Worm (Caenorhabditis elegans): Measurements from ENCODE around the gene dcr-1.
A peak's percentile ranks its signal among the peaks of the same experiment; 100 is the strongest.

dcr-1 gene

DNA sequence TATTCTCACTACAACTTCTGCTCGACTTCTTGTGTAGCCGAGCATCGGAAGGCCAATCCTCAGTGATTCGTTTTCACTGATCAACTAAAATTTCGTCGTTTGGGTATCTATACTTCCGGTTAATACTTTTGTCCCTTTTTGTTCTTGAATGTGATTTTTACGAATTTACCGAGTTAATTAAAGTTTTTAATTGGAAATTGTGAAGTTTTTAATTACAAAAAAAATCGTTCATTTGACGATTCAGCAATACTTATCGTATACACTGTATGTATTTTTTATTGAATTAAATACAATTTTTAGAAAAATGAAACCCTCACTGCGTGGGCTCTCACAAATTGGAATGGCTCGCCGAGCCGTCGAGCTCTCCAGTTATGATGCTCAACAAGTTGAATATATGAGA is 11.3 kb upstream of the dcr-1 start, which contains the start of gene idi-1:
TSS of gene idi-1 (plus strand) at position 301 of the 400 bp plus-strand sequence.
- TF ChIP-seq nhr-2 (tag; optimal IDR thresholded peaks at IDR 0.05), result no peak
- no peak for TF ChIP-seq mls-2 (tag; optimal IDR thresholded peaks at IDR 0.05)
- no peak for TF ChIP-seq sptf-1 (tag; optimal IDR thresholded peaks at IDR 0.05)
- no peak for TF ChIP-seq mab-5 (tag; optimal IDR thresholded peaks at IDR 0.05)
- no peak for TF ChIP-seq cnd-1 (tag; optimal IDR thresholded peaks at IDR 0.05)
- TF ChIP-seq ceh-83 (GFP tag; optimal IDR thresholded peaks at IDR 0.05), result no peak
- TF ChIP-seq lin-32 (GFP tag; optimal IDR thresholded peaks at IDR 0.05), result no peak
- TF ChIP-seq bed-3 (GFP tag; optimal IDR thresholded peaks at IDR 0.05), result no peak
- no peak for TF ChIP-seq M03D4.4 (tag; optimal IDR thresholded peaks at IDR 0.05)
- TF ChIP-seq lsy-2 (tag; optimal IDR thresholded peaks at IDR 0.05), result no peak
- TF ChIP-seq pha-4 (tag; optimal IDR thresholded peaks at IDR 0.05), result no peak
- no peak for TF ChIP-seq ztf-11 (tag; optimal IDR thresholded peaks at IDR 0.05)
- no peak for TF ChIP-seq blmp-1 (tag; optimal IDR thresholded peaks at IDR 0.05)
- no peak for TF ChIP-seq drap-1 (GFP tag; optimal IDR thresholded peaks at IDR 0.05)
- TF ChIP-seq lin-13 (tag; optimal IDR thresholded peaks at IDR 0.05), result no peak

DNA sequence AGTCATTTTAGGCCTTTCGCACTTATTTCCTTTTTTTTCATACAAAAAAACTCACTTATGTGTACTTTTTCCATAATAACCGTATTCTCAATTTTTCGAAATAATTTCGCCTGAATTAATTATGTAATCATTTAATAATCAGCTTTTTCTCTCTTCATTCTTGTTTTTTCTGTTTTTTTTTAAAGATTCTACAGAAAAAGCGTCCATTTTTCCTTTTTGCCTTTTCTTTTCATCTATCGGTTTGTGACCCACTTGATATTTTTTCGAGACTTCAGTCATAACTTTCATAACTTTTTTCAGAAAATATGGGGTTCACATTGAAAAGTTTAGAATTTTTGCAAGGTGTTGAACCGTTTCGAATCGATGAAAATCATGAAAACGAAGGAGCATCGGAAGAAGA is 8.2 kb upstream of the dcr-1 start, which contains the start of gene vms-1:
TSS of gene vms-1 (plus strand) at position 301 of the 400 bp plus-strand sequence.
- no peak for TF ChIP-seq unc-39 (tag; optimal IDR thresholded peaks at IDR 0.05)
- TF ChIP-seq nhr-76 (tag; optimal IDR thresholded peaks at IDR 0.05), result no peak
- TF ChIP-seq flh-1 (GFP tag; optimal IDR thresholded peaks at IDR 0.05), result no peak
- no peak for TF ChIP-seq ceh-39 (tag; optimal IDR thresholded peaks at IDR 0.05)
- no peak for TF ChIP-seq mls-2 (tag; optimal IDR thresholded peaks at IDR 0.05)
- no peak for TF ChIP-seq unc-120 (tag; optimal IDR thresholded peaks at IDR 0.05; ENCODE audit: poor library complexity, severe bottlenecking)
- TF ChIP-seq elt-3 (tag; optimal IDR thresholded peaks at IDR 0.05), result no peak
- no peak for TF ChIP-seq mep-1 (tag; optimal IDR thresholded peaks at IDR 0.05)
- TF ChIP-seq blmp-1 (tag; optimal IDR thresholded peaks at IDR 0.05), result no peak
- TF ChIP-seq hlh-1 (tag; optimal IDR thresholded peaks at IDR 0.05), result no peak
- TF ChIP-seq lin-13 (tag; optimal IDR thresholded peaks at IDR 0.05), result no peak
- no peak for TF ChIP-seq ceh-43 (GFP tag; optimal IDR thresholded peaks at IDR 0.05)
- no peak for TF ChIP-seq elt-1 (tag; optimal IDR thresholded peaks at IDR 0.05; ENCODE audit: borderline replicate concordance, insufficient read depth)

ce11 chrIII:8085355-8085754 is 5.3 kb upstream of the dcr-1 start, which contains the start of the genes K06H7.7 and grp-1:
K06H7.7 (minus strand) TSS chrIII:8085475.
grp-1 (plus strand) TSS chrIII:8085705.
- TF ChIP-seq lsy-2 (tag; optimal IDR thresholded peaks at IDR 0.05) (peak; percentile 98), nhr-2 (tag; optimal IDR thresholded peaks at IDR 0.05) (no peak), unc-62 (GFP tag; optimal IDR thresholded peaks at IDR 0.05) (no peak), ceh-43 (GFP tag; optimal IDR thresholded peaks at IDR 0.05) (no peak), zip-8 (tag; optimal IDR thresholded peaks at IDR 0.05) (no peak), ceh-39 (tag; optimal IDR thresholded peaks at IDR 0.05) (no peak), nhr-28 (tag; optimal IDR thresholded peaks at IDR 0.05) (no peak), mls-2 (tag; optimal IDR thresholded peaks at IDR 0.05) (no peak), blmp-1 (tag; optimal IDR thresholded peaks at IDR 0.05) (no peak), mep-1 (tag; optimal IDR thresholded peaks at IDR 0.05) (peak; percentile 25), ceh-83 (GFP tag; optimal IDR thresholded peaks at IDR 0.05) (no peak), pha-4 (tag; optimal IDR thresholded peaks at IDR 0.05) (peak; percentile 29), ces-1 (GFP tag; optimal IDR thresholded peaks at IDR 0.05) (peak; percentile 82), mab-5 (tag; optimal IDR thresholded peaks at IDR 0.05) (no peak)

ce11 chrIII:8077180-8077579 is 2.9 kb downstream of the dcr-1 start:
- TF ChIP-seq sptf-1 (tag; optimal IDR thresholded peaks at IDR 0.05) (no peak), unc-39 (tag; optimal IDR thresholded peaks at IDR 0.05) (no peak), cnd-1 (tag; optimal IDR thresholded peaks at IDR 0.05) (no peak), blmp-1 (tag; optimal IDR thresholded peaks at IDR 0.05) (no peak), nhr-12 (tag; optimal IDR thresholded peaks at IDR 0.05) (no peak), elt-3 (tag; optimal IDR thresholded peaks at IDR 0.05) (no peak), drap-1 (GFP tag; optimal IDR thresholded peaks at IDR 0.05) (no peak), ceh-83 (GFP tag; optimal IDR thresholded peaks at IDR 0.05) (no peak), nhr-28 (tag; optimal IDR thresholded peaks at IDR 0.05) (no peak), tbx-8 (GFP tag; optimal IDR thresholded peaks at IDR 0.05) (no peak), ceh-43 (GFP tag; optimal IDR thresholded peaks at IDR 0.05) (no peak), ces-1 (GFP tag; optimal IDR thresholded peaks at IDR 0.05) (no peak), snpc-4 (tag; optimal IDR thresholded peaks at IDR 0.05) (no peak)

ce11 chrIII:8069206-8069605 is 10.9 kb downstream of the dcr-1 start:
- TF ChIP-seq nhr-237 (tag; optimal IDR thresholded peaks at IDR 0.05) (no peak), blmp-1 (tag; optimal IDR thresholded peaks at IDR 0.05) (no peak), ceh-43 (GFP tag; optimal IDR thresholded peaks at IDR 0.05) (no peak), ceh-39 (tag; optimal IDR thresholded peaks at IDR 0.05) (no peak), unc-120 (tag; optimal IDR thresholded peaks at IDR 0.05; ENCODE audit: poor library complexity, severe bottlenecking) (no peak), ham-2 (GFP tag; optimal IDR thresholded peaks at IDR 0.05) (no peak), M03D4.4 (tag; optimal IDR thresholded peaks at IDR 0.05) (peak; percentile 36), drap-1 (GFP tag; optimal IDR thresholded peaks at IDR 0.05) (no peak), ces-1 (GFP tag; optimal IDR thresholded peaks at IDR 0.05) (no peak), nhr-76 (tag; optimal IDR thresholded peaks at IDR 0.05) (no peak), sptf-1 (tag; optimal IDR thresholded peaks at IDR 0.05) (peak; percentile 34), cnd-1 (tag; optimal IDR thresholded peaks at IDR 0.05) (peak; percentile 16), lin-32 (GFP tag; optimal IDR thresholded peaks at IDR 0.05) (no peak), elt-1 (tag; optimal IDR thresholded peaks at IDR 0.05; ENCODE audit: borderline replicate concordance, insufficient read depth) (no peak), mab-5 (tag; optimal IDR thresholded peaks at IDR 0.05) (no peak), hlh-1 (tag; optimal IDR thresholded peaks at IDR 0.05) (no peak), mls-2 (tag; optimal IDR thresholded peaks at IDR 0.05) (peak; percentile 2), bed-3 (GFP tag; optimal IDR thresholded peaks at IDR 0.05) (no peak), flh-1 (GFP tag; optimal IDR thresholded peaks at IDR 0.05) (no peak)

Data from whole organism, mixed stage, embryonic.